Worm (Caenorhabditis elegans): ENCODE results near the gene T01G1.2.

ce11 chrIV:11351563-11351962 is 2.6 kb upstream of the T01G1.2 start:
- TF ChIP-seq ztf-23 (GFP tag; IDR thresholded peaks at IDR 0.05) (no peak), flt-1 (GFP tag; IDR thresholded peaks at IDR 0.05) (no peak), ref-1 (GFP tag; conservative IDR thresholded peaks at IDR 0.05) (no peak)

Measured in whole organism, midembryonic.